Fruit fly (Drosophila melanogaster) whole organism, larva: ENCODE data around the gene Clc.

Experiments used
- noc ChIP-seq: fragments of 200-800 bp; sonication (Bioruptor generic); optimal IDR thresholded peaks from 3 replicates; lab custom pipeline; 2019; ENCODE audit warnings: missing biosample characterization, mild to moderate bottlenecking, missing genetic modification characterization, moderate library complexity

Gene Clc

dm6 chr3L:20209896-20210295, 31.0 kb upstream of the Clc start:
- no peak for TF ChIP-seq noc (tag; lab: Kevin White, UChicago)

- TF ChIP-seq noc (tag; lab: Kevin White, UChicago), result no peak
These were observed 28.8 kb upstream of the Clc start, which contains the start of gene CG7017 for dm6 chr3L:20212022-20212421. Gene CG7017, minus strand, starts transcription at chr3L:20212122.

dm6 chr3L:20220374-20220773, 20.5 kb upstream of the Clc start, which contains the start of gene CG6933:
Gene CG6933, minus strand, starts transcription at chr3L:20220420.
- no peak for TF ChIP-seq noc (tag; lab: Kevin White, UChicago)

dm6 chr3L:20220918-20221317, 19.9 kb upstream of the Clc start:
- no peak for TF ChIP-seq noc (tag; lab: Kevin White, UChicago)

- peak; percentile 82 for TF ChIP-seq noc (tag; lab: Kevin White, UChicago)
These were observed 19.4 kb upstream of the Clc start, which contains the start of gene CG17145 for dm6 chr3L:20221412-20221864. Gene CG17145, plus strand, starts transcription at chr3L:20221814.

dm6 chr3L:20222617-20223016, 18.2 kb upstream of the Clc start:
- no peak for TF ChIP-seq noc (tag; lab: Kevin White, UChicago)

- peak; percentile 97 for TF ChIP-seq noc (tag; lab: Kevin White, UChicago)
These were observed 17.4 kb upstream of the Clc start, which contains the start of gene CG17147 for dm6 chr3L:20223398-20223951. Gene CG17147, plus strand, starts transcription at chr3L:20223932.

dm6 chr3L:20226153-20226552, 14.7 kb upstream of the Clc start:
- no peak for TF ChIP-seq noc (tag; lab: Kevin White, UChicago)

dm6 chr3L:20230178-20230775, 10.6 kb upstream of the Clc start:
- no peak for TF ChIP-seq noc (tag; lab: Kevin White, UChicago)

- TF ChIP-seq noc (tag; lab: Kevin White, UChicago), result no peak
These were observed 9.5 kb upstream of the Clc start, which contains the start of gene CG13813 for dm6 chr3L:20231369-20231768. Gene CG13813, plus strand, starts transcription at chr3L:20231669.

- no peak for TF ChIP-seq noc (tag; lab: Kevin White, UChicago)
These were observed 3.7 kb upstream of the Clc start for dm6 chr3L:20237167-20237566.

dm6 chr3L:20241163-20241970, 514 bp downstream of the Clc start, which contains the start of the genes CG6951 and CG17233:
Gene CG6951, plus strand, starts transcription at chr3L:20241267.
Gene CG17233, minus strand, starts transcription at chr3L:20241903.
- peak; percentile 4 for TF ChIP-seq noc (tag; lab: Kevin White, UChicago)

- TF ChIP-seq noc (tag; lab: Kevin White, UChicago), result peak; percentile 48
These were observed 1.4 kb downstream of the Clc start for dm6 chr3L:20241987-20242982.

dm6 chr3L:20247513-20248173, 6.8 kb downstream of the Clc start, which contains the start of gene rdgC:
Gene rdgC, plus strand, starts transcription at chr3L:20248080.
- peak; percentile 94 for TF ChIP-seq noc (tag; lab: Kevin White, UChicago)
